Fruit fly (Drosophila melanogaster) whole organism, pupa: ENCODE measurements around the gene DhpD.

Source experiments
- CG10348 ChIP-seq: fragments of 200-800 bp; sonication (Bioruptor generic); IDR thresholded peaks from 2 replicates; pipeline ENCODE4 v1.3.6; 2022; ENCODE audit warnings: missing biosample characterization, missing genetic modification characterization
- CG12605 ChIP-seq: fragments of 200-800 bp; sonication (Bioruptor generic); IDR thresholded peaks from 2 replicates; pipeline ENCODE4 v1.3.6; 2022; ENCODE audit warnings: missing biosample characterization, missing genetic modification characterization
- CG13204 ChIP-seq: fragments of 200-800 bp; sonication (Bioruptor generic); optimal IDR thresholded peaks from 2 replicates; lab custom pipeline; 2018; ENCODE audit warnings: missing biosample characterization, mild to moderate bottlenecking, missing genetic modification characterization, moderate library complexity
- CG14655 ChIP-seq: fragments of 200-800 bp; sonication (Bioruptor generic); optimal IDR thresholded peaks from 3 replicates; lab custom pipeline; 2017; ENCODE audit warnings: mild to moderate bottlenecking, missing biosample characterization, missing genetic modification reagents, missing genetic modification characterization
- CG15710 ChIP-seq: fragments of 200-800 bp; sonication (Bioruptor generic); optimal IDR thresholded peaks from 2 replicates; lab custom pipeline; 2018; ENCODE audit warnings: missing biosample characterization, mild to moderate bottlenecking, missing genetic modification characterization, moderate library complexity
- CG17806 ChIP-seq: fragments of 200-800 bp; sonication (Bioruptor generic); optimal IDR thresholded peaks from 2 replicates; lab custom pipeline; 2018; ENCODE audit warnings: missing biosample characterization, mild to moderate bottlenecking, missing genetic modification characterization, moderate library complexity
- CG32121 ChIP-seq: fragments of 200-800 bp; sonication (Bioruptor generic); IDR thresholded peaks from 2 replicates; pipeline ENCODE4 v1.3.6; 2022; ENCODE audit warnings: missing biosample characterization, missing genetic modification characterization
- CG34367 ChIP-seq: fragments of 200-800 bp; sonication (Bioruptor generic); optimal IDR thresholded peaks from 2 replicates; lab custom pipeline; 2018; ENCODE audit warnings: missing biosample characterization, mild to moderate bottlenecking, missing genetic modification characterization
- CG4496 ChIP-seq: fragments of 200-800 bp; sonication (Bioruptor generic); IDR thresholded peaks from 3 replicates; pipeline ENCODE4 v1.3.6; 2022; ENCODE audit warnings: missing biosample characterization, missing genetic modification characterization
- CG8159 ChIP-seq: fragments of 200-800 bp; sonication (Bioruptor generic); optimal IDR thresholded peaks from 3 replicates; lab custom pipeline; 2018; ENCODE audit warnings: missing biosample characterization, mild to moderate bottlenecking, missing genetic modification characterization, moderate library complexity
- CG8301 ChIP-seq: fragments of 200-800 bp; sonication (Bioruptor generic); optimal IDR thresholded peaks from 2 replicates; lab custom pipeline; 2018; ENCODE audit warnings: missing biosample characterization, mild to moderate bottlenecking, missing genetic modification characterization
- CG9948 ChIP-seq: fragments of 200-800 bp; sonication (Bioruptor generic); optimal IDR thresholded peaks from 2 replicates; lab custom pipeline; 2018; ENCODE audit warnings: missing biosample characterization, mild to moderate bottlenecking, missing genetic modification characterization, moderate library complexity
- D1 ChIP-seq: fragments of 200-800 bp; sonication (Bioruptor generic); optimal IDR thresholded peaks from 2 replicates; lab custom pipeline; 2018; ENCODE audit warnings: missing biosample characterization, mild to moderate bottlenecking, missing genetic modification characterization, moderate library complexity
- EcR ChIP-seq: fragments of 200-800 bp; sonication (Bioruptor generic); optimal IDR thresholded peaks from 3 replicates; lab custom pipeline; 2019; ENCODE audit warnings: missing biosample characterization, missing genetic modification characterization, mild to moderate bottlenecking, moderate library complexity, missing genetic modification reagents
- Ets98B ChIP-seq: fragments of 200-800 bp; sonication (Bioruptor generic); IDR thresholded peaks from 2 replicates; pipeline ENCODE4 v1.3.6; 2022; ENCODE audit warnings: missing biosample characterization, missing genetic modification characterization
- Pif1A ChIP-seq: fragments of 200-800 bp; sonication (Bioruptor generic); optimal IDR thresholded peaks from 3 replicates; lab custom pipeline; 2016; ENCODE audit warnings: missing biosample characterization, missing genetic modification characterization
- Pif1B ChIP-seq: fragments of 200-800 bp; sonication (Bioruptor generic); optimal IDR thresholded peaks from 3 replicates; lab custom pipeline; 2016; ENCODE audit warnings: missing biosample characterization, missing genetic modification characterization
- Snoo ChIP-seq: fragments of 200-800 bp; sonication (Bioruptor generic); optimal IDR thresholded peaks from 3 replicates; lab custom pipeline; 2017; ENCODE audit warnings: missing biosample characterization, mild to moderate bottlenecking, missing genetic modification characterization, inconsistent platforms
- fd96Ca ChIP-seq: fragments of 200-800 bp; sonication (Bioruptor generic); IDR thresholded peaks from 3 replicates; pipeline ENCODE4 v1.3.6; 2022; ENCODE audit warnings: missing biosample characterization, missing genetic modification characterization
- gl ChIP-seq: fragments of 200-800 bp; sonication (Bioruptor generic); optimal IDR thresholded peaks from 2 replicates; lab custom pipeline; 2018; ENCODE audit warnings: missing biosample characterization, mild to moderate bottlenecking, missing genetic modification characterization
- rn ChIP-seq: fragments of 200-800 bp; sonication (Bioruptor generic); IDR thresholded peaks from 2 replicates; pipeline ENCODE4 v1.3.6; 2022; ENCODE audit warnings: missing biosample characterization, missing genetic modification characterization

DhpD gene

dm6 chr3R:4228426-4228825 is 612 bp downstream of the DhpD start:
- no peak for TF ChIP-seq D1 (tag; lab: Kevin White, UChicago)
- TF ChIP-seq CG13204 (GFP tag; lab: Kevin White, UChicago): peak; percentile 61

- TF ChIP-seq CG9948 (tag; lab: Kevin White, UChicago) (no peak), CG14655 (GFP tag; lab: Kevin White, UChicago) (no peak), CG12605 (GFP tag; lab: Robert Waterston, UW) (0 out of 2 replicates have a peak, but pooled peaks have one; percentile 9), Ets98B (GFP tag; lab: Robert Waterston, UW) (peak; percentile 16; the same call in 1 of the 2 replicates), fd96Ca (GFP tag; lab: Robert Waterston, UW) (0 out of 3 replicates have a peak, but pooled peaks have one; percentile 31), CG34367 (tag; lab: Kevin White, UChicago) (no peak), CG32121 (GFP tag; lab: Robert Waterston, UW) (peak; percentile 9; the same call in 1 of the 2 replicates), CG8159 (tag; lab: Kevin White, UChicago) (no peak), CG4496 (GFP tag; lab: Robert Waterston, UW) (no peak), gl (tag; lab: Kevin White, UChicago) (no peak), CG15710 (tag; lab: Kevin White, UChicago) (no peak)
Observed at dm6 chr3R:4220780-4221179, 8.3 kb downstream of the DhpD start.

- no peak for TF ChIP-seq CG13204 (GFP tag; lab: Kevin White, UChicago)
- TF ChIP-seq CG8301 (tag; lab: Kevin White, UChicago): no peak
- TF ChIP-seq CG9948 (tag; lab: Kevin White, UChicago): no peak
- TF ChIP-seq fd96Ca (GFP tag; lab: Robert Waterston, UW): no peak
- TF ChIP-seq gl (tag; lab: Kevin White, UChicago): no peak
Observed at dm6 chr3R:4220030-4220429, 9.0 kb downstream of the DhpD start, which contains the start of gene CG31516. Gene CG31516, minus strand, starts transcription at chr3R:4220130.

- TF ChIP-seq CG14655 (GFP tag; lab: Kevin White, UChicago): no peak
- no peak for TF ChIP-seq CG12605 (GFP tag; lab: Robert Waterston, UW)
- TF ChIP-seq CG8301 (tag; lab: Kevin White, UChicago): no peak
- TF ChIP-seq gl (tag; lab: Kevin White, UChicago): no peak
- peak; percentile 46 for TF ChIP-seq CG15710 (tag; lab: Kevin White, UChicago)
- TF ChIP-seq Pif1B: peak; percentile 56
- peak; percentile 19 for TF ChIP-seq CG9948 (tag; lab: Kevin White, UChicago)
- TF ChIP-seq Ets98B (GFP tag; lab: Robert Waterston, UW): peak; percentile 65
- TF ChIP-seq CG13204 (GFP tag; lab: Kevin White, UChicago): peak; percentile 24
- TF ChIP-seq Pif1A (GFP tag; lab: Kevin White, UChicago): peak; percentile 78
- no peak for TF ChIP-seq EcR (GFP tag; lab: Kevin White, UChicago)
- peak; percentile 51; the same call in 2 of the 3 replicates for TF ChIP-seq CG4496 (GFP tag; lab: Robert Waterston, UW)
- TF ChIP-seq D1 (tag; lab: Kevin White, UChicago): no peak
- TF ChIP-seq rn (GFP tag; lab: Robert Waterston, UW): peak; percentile 36; the same call in 1 of the 2 replicates
- TF ChIP-seq CG17806 (tag; lab: Kevin White, UChicago): peak; percentile 35
- peak; percentile 81; the same call in 1 of the 2 replicates for TF ChIP-seq CG32121 (GFP tag; lab: Robert Waterston, UW)
- TF ChIP-seq CG8159 (tag; lab: Kevin White, UChicago): peak; percentile 33
- TF ChIP-seq CG34367 (tag; lab: Kevin White, UChicago): no peak
- no peak for TF ChIP-seq CG10348 (GFP tag; lab: Robert Waterston, UW)
- peak; percentile 63 for TF ChIP-seq Snoo (tag; lab: Kevin White, UChicago)
- TF ChIP-seq fd96Ca (GFP tag; lab: Robert Waterston, UW): peak; percentile 83
Observed at dm6 chr3R:4215264-4215993, 13.6 kb downstream of the DhpD start, which contains the start of gene CG14636. Gene CG14636, minus strand, starts transcription at chr3R:4215314.

dm6 chr3R:4214601-4215000 is 14.4 kb downstream of the DhpD start:
- TF ChIP-seq gl (tag; lab: Kevin White, UChicago) (peak; percentile 48), CG8159 (tag; lab: Kevin White, UChicago) (no peak), CG14655 (GFP tag; lab: Kevin White, UChicago) (no peak), EcR (GFP tag; lab: Kevin White, UChicago) (peak; percentile 54), CG9948 (tag; lab: Kevin White, UChicago) (no peak)
- TF ChIP-seq, all 21 proteins: peak for 2

DNA sequence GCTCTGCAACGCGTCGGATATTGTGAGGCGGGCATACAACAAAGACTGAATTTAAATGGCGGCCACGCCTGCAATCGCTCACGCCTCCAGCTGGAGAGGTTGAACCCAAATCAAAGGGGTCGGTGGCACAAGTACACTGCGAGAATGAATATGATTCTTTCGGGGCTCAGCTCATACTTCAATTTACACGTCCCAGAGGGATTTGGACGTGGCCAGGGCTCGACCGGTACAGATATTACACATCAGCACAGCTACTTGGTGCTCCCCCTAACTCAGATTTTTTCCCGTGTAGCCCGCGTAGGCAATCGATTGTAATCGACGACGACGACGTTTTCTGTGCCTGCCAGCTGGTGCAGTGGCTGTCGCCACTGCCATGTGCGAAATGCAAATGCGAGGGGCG is 15.0 kb downstream of the DhpD start:
- TF ChIP-seq EcR (GFP tag; lab: Kevin White, UChicago) (peak; percentile 93), Pif1A (GFP tag; lab: Kevin White, UChicago) (peak; percentile 93), CG15710 (tag; lab: Kevin White, UChicago) (peak; percentile 92), CG9948 (tag; lab: Kevin White, UChicago) (peak; percentile 83), CG32121 (GFP tag; lab: Robert Waterston, UW) (peak; percentile 93), CG8159 (tag; lab: Kevin White, UChicago) (peak; percentile 88), CG34367 (tag; lab: Kevin White, UChicago) (peak; percentile 86), CG17806 (tag; lab: Kevin White, UChicago) (peak; percentile 83), CG8301 (tag; lab: Kevin White, UChicago) (peak; percentile 73), gl (tag; lab: Kevin White, UChicago) (peak; percentile 81), Pif1B (peak; percentile 76), rn (GFP tag; lab: Robert Waterston, UW) (peak; percentile 93), Snoo (tag; lab: Kevin White, UChicago) (peak; percentile 84), CG4496 (GFP tag; lab: Robert Waterston, UW) (peak; percentile 96), CG12605 (GFP tag; lab: Robert Waterston, UW) (peak; percentile 84), Ets98B (GFP tag; lab: Robert Waterston, UW) (peak; percentile 94), CG10348 (GFP tag; lab: Robert Waterston, UW) (peak; percentile 81), CG13204 (GFP tag; lab: Kevin White, UChicago) (peak; percentile 70), D1 (tag; lab: Kevin White, UChicago) (peak; percentile 6), fd96Ca (GFP tag; lab: Robert Waterston, UW) (peak; percentile 97), CG14655 (GFP tag; lab: Kevin White, UChicago) (peak; percentile 77)
